Worm (Caenorhabditis elegans) whole organism, L1 larva: ENCODE measurements around the gene fsn-1.

Experiments used
- C16A3.4 ChIP-seq: fragments of 150-350 bp; optimal IDR thresholded peaks from 2 replicates; lab custom pipeline; 2014; ENCODE audit warnings: missing biosample characterization, missing genetic modification characterization
- F16B12.6 ChIP-seq: fragments of 150-350 bp; optimal IDR thresholded peaks from 2 replicates; lab custom pipeline; 2014; ENCODE audit warnings: missing biosample characterization, missing genetic modification characterization
- Y116A8C.19 ChIP-seq: sonication (generic microtip); optimal IDR thresholded peaks from 2 replicates; lab custom pipeline; 2016; ENCODE audit warnings: missing compliant biosample characterization, missing genetic modification characterization, borderline replicate concordance
- aha-1 ChIP-seq: fragments of 150-350 bp; optimal IDR thresholded peaks from 2 replicates; lab custom pipeline; 2014; ENCODE audit warnings: missing biosample characterization, missing genetic modification characterization
- alr-1 ChIP-seq: fragments of 200-800 bp; sonication (Bioruptor generic); optimal IDR thresholded peaks from 2 replicates; lab custom pipeline; 2018; ENCODE audit warnings: borderline replicate concordance, mild to moderate bottlenecking, missing genetic modification characterization, missing compliant biosample characterization
- ama-1 ChIP-seq: fragments of 150-350 bp; optimal IDR thresholded peaks from 2 replicates; lab custom pipeline; 2014
- blmp-1 ChIP-seq: fragments of 150-350 bp; optimal IDR thresholded peaks from 2 replicates; lab custom pipeline; 2014; ENCODE audit warnings: missing biosample characterization, missing genetic modification characterization
- ceh-63 ChIP-seq: fragments of 200-800 bp; sonication (Bioruptor generic); optimal IDR thresholded peaks from 2 replicates; lab custom pipeline; 2018; ENCODE audit warnings: mild to moderate bottlenecking, missing genetic modification characterization, missing compliant biosample characterization
- ceh-8 ChIP-seq: fragments of 200-800 bp; sonication (Bioruptor generic); optimal IDR thresholded peaks from 2 replicates; lab custom pipeline; 2018; ENCODE audit warnings: mild to moderate bottlenecking, missing genetic modification characterization, moderate library complexity, missing compliant biosample characterization
- ceh-82 ChIP-seq, 3 experiments: fragments of 150-350 bp in 1 of 3; sonication (generic microtip) in 2 of 3; optimal IDR thresholded peaks; 2 replicates each; lab custom pipeline; 2014 to 2017; ENCODE audit warnings: missing biosample characterization in 3 of 3, missing genetic modification characterization in 3 of 3
- ceh-88 ChIP-seq: fragments of 200-800 bp; sonication (Bioruptor generic); IDR thresholded peaks from 2 replicates; pipeline ENCODE4 v1.3.6; 2022; ENCODE audit warnings: missing genetic modification characterization, missing compliant biosample characterization
- ceh-90 ChIP-seq: sonication (generic microtip); optimal IDR thresholded peaks from 2 replicates; lab custom pipeline; 2016; ENCODE audit warnings: missing genetic modification characterization, missing compliant biosample characterization
- dpl-1 ChIP-seq, 3 experiments: fragments of 150-350 bp in 2 of 3; sonication (generic microtip) in 1 of 3; optimal IDR thresholded peaks; 2 replicates each; lab custom pipeline; 2014 to 2017; ENCODE audit warnings: missing biosample characterization in 3 of 3, missing genetic modification characterization in 3 of 3, missing genetic modification reagents in 3 of 3
- dsc-1 ChIP-seq: sonication (generic microtip); optimal IDR thresholded peaks from 2 replicates; lab custom pipeline; 2016; ENCODE audit warnings: mild to moderate bottlenecking, missing genetic modification characterization, missing compliant biosample characterization
- efl-3 ChIP-seq: fragments of 200-800 bp; sonication (Bioruptor generic); optimal IDR thresholded peaks from 2 replicates; lab custom pipeline; 2018; ENCODE audit warnings: mild to moderate bottlenecking, missing genetic modification characterization, missing compliant biosample characterization
- elt-2 ChIP-seq: sonication (generic microtip); optimal IDR thresholded peaks from 2 replicates; lab custom pipeline; 2016; ENCODE audit warnings: missing genetic modification characterization, mild to moderate bottlenecking, inconsistent platforms, missing compliant biosample characterization, missing genetic modification reagents
- fkh-4 ChIP-seq: sonication (generic microtip); optimal IDR thresholded peaks from 2 replicates; lab custom pipeline; 2016; ENCODE audit warnings: missing compliant biosample characterization, missing genetic modification characterization, borderline replicate concordance
- fkh-8 ChIP-seq: sonication (generic microtip); optimal IDR thresholded peaks from 2 replicates; lab custom pipeline; 2016; ENCODE audit warnings: mild to moderate bottlenecking, missing genetic modification characterization, missing compliant biosample characterization
- grh-1 ChIP-seq: fragments of 200-800 bp; sonication (Bioruptor generic); IDR thresholded peaks from 2 replicates; pipeline ENCODE4 v1.3.6; 2022; ENCODE audit warnings: missing genetic modification reagents, missing genetic modification characterization, missing compliant biosample characterization
- hlh-17 ChIP-seq: fragments of 200-800 bp; sonication (Bioruptor generic); optimal IDR thresholded peaks from 2 replicates; lab custom pipeline; 2018; ENCODE audit warnings: missing genetic modification characterization, mild to moderate bottlenecking, missing compliant biosample characterization, moderate library complexity, borderline replicate concordance
- isw-1 ChIP-seq: fragments of 200-800 bp; sonication (Bioruptor generic); IDR thresholded peaks from 2 replicates; pipeline ENCODE4 v1.3.6; 2022; ENCODE audit warnings: missing genetic modification characterization, missing compliant biosample characterization
- lin-14 ChIP-seq: fragments of 200-800 bp; sonication (Bioruptor generic); optimal IDR thresholded peaks from 2 replicates; lab custom pipeline; 2018; ENCODE audit warnings: mild to moderate bottlenecking, missing genetic modification characterization, moderate library complexity, missing compliant biosample characterization
- lin-35 ChIP-seq, 2 experiments: fragments of 150-350 bp; optimal IDR thresholded peaks; 2 replicates each; lab custom pipeline; 2014; ENCODE audit warnings: missing biosample characterization in 2 of 2, missing genetic modification characterization in 2 of 2, missing genetic modification reagents in 2 of 2
- lir-3 ChIP-seq: sonication (generic microtip); optimal IDR thresholded peaks from 2 replicates; lab custom pipeline; 2016; ENCODE audit warnings: mild to moderate bottlenecking, missing genetic modification characterization, moderate library complexity, missing compliant biosample characterization; ENCODE audit not compliant: poor library complexity
- mab-9 ChIP-seq: fragments of 200-800 bp; sonication (Bioruptor generic); IDR thresholded peaks from 2 replicates; pipeline ENCODE4 v1.3.6; 2022; ENCODE audit warnings: missing genetic modification reagents, missing genetic modification characterization, missing compliant biosample characterization
- mdl-1 ChIP-seq, 2 experiments: fragments of 150-350 bp; optimal IDR thresholded peaks; 2 replicates each; lab custom pipeline; 2014 to 2017; ENCODE audit warnings: missing biosample characterization in 2 of 2, missing genetic modification characterization in 2 of 2, inconsistent platforms in 1 of 2
- nhr-11 ChIP-seq: fragments of 150-350 bp; optimal IDR thresholded peaks from 2 replicates; lab custom pipeline; 2014; ENCODE audit warnings: missing biosample characterization, missing genetic modification characterization
- nhr-12 ChIP-seq: sonication (generic microtip); optimal IDR thresholded peaks from 2 replicates; lab custom pipeline; 2017; ENCODE audit warnings: missing biosample characterization, missing genetic modification characterization
- nhr-19 ChIP-seq: fragments of 200-800 bp; sonication (Bioruptor generic); conservative IDR thresholded peaks from 2 replicates; pipeline ENCODE4 v1.3.6; 2022; ENCODE audit warnings: missing genetic modification characterization, missing compliant biosample characterization
- nhr-237 ChIP-seq: fragments of 150-350 bp; optimal IDR thresholded peaks from 2 replicates; lab custom pipeline; 2014; ENCODE audit warnings: missing biosample characterization, missing genetic modification characterization
- nhr-47 ChIP-seq: sonication (generic microtip); optimal IDR thresholded peaks from 2 replicates; lab custom pipeline; 2016; ENCODE audit warnings: mild to moderate bottlenecking, missing genetic modification characterization, moderate library complexity, missing compliant biosample characterization
- nhr-77 ChIP-seq: fragments of 150-350 bp; optimal IDR thresholded peaks from 2 replicates; lab custom pipeline; 2014; ENCODE audit warnings: missing biosample characterization, missing genetic modification characterization
- nhr-84 ChIP-seq: sonication (generic microtip); optimal IDR thresholded peaks from 2 replicates; lab custom pipeline; 2017; ENCODE audit warnings: missing biosample characterization, missing genetic modification characterization
- nhr-85 ChIP-seq: sonication (generic microtip); peaks from one replicate; lab custom pipeline; 2016; ENCODE audit warnings: missing genetic modification characterization, inconsistent platforms, missing compliant biosample characterization
- nhr-90 ChIP-seq: sonication (generic microtip); optimal IDR thresholded peaks from 2 replicates; lab custom pipeline; 2016; ENCODE audit warnings: mild to moderate bottlenecking, missing genetic modification characterization, missing compliant biosample characterization; ENCODE audit not compliant: poor library complexity
- pag-3 ChIP-seq: sonication (generic microtip); optimal IDR thresholded peaks from 2 replicates; lab custom pipeline; 2017; ENCODE audit warnings: missing genetic modification characterization, mild to moderate bottlenecking, missing compliant biosample characterization, antibody characterized with exemption, borderline replicate concordance; ENCODE audit not compliant: insufficient read depth
- pax-3 ChIP-seq: fragments of 200-800 bp; sonication (Bioruptor generic); optimal IDR thresholded peaks from 2 replicates; lab custom pipeline; 2018; ENCODE audit warnings: mild to moderate bottlenecking, missing genetic modification characterization, moderate library complexity, missing compliant biosample characterization
- rnt-1 ChIP-seq: sonication (generic microtip); optimal IDR thresholded peaks from 2 replicates; lab custom pipeline; 2016; ENCODE audit warnings: mild to moderate bottlenecking, missing genetic modification characterization, moderate library complexity, missing compliant biosample characterization
- skn-1 ChIP-seq: fragments of 150-350 bp; optimal IDR thresholded peaks from 2 replicates; lab custom pipeline; 2014; ENCODE audit warnings: missing biosample characterization, missing genetic modification characterization
- snpc-4 ChIP-seq: fragments of 150-350 bp; optimal IDR thresholded peaks from 2 replicates; lab custom pipeline; 2014; ENCODE audit warnings: missing biosample characterization, missing genetic modification characterization
- sox-4 ChIP-seq: sonication (generic microtip); optimal IDR thresholded peaks from 2 replicates; lab custom pipeline; 2016; ENCODE audit warnings: missing genetic modification characterization, missing compliant biosample characterization
- sptf-1 ChIP-seq: fragments of 150-350 bp; optimal IDR thresholded peaks from 2 replicates; lab custom pipeline; 2014; ENCODE audit warnings: missing biosample characterization, missing genetic modification characterization
- sup-37 ChIP-seq: fragments of 200-800 bp; sonication (Bioruptor generic); optimal IDR thresholded peaks from 2 replicates; lab custom pipeline; 2018; ENCODE audit warnings: mild to moderate bottlenecking, missing genetic modification characterization, missing compliant biosample characterization
- swsn-7 ChIP-seq: sonication (generic microtip); optimal IDR thresholded peaks from 2 replicates; lab custom pipeline; 2016; ENCODE audit warnings: missing genetic modification characterization, missing compliant biosample characterization
- tlp-1 ChIP-seq: fragments of 150-350 bp; optimal IDR thresholded peaks from 2 replicates; lab custom pipeline; 2014; ENCODE audit warnings: missing biosample characterization, missing genetic modification characterization
- unc-98 ChIP-seq: fragments of 200-800 bp; sonication (Bioruptor generic); IDR thresholded peaks from 2 replicates; pipeline ENCODE4 v1.3.6; 2022; ENCODE audit warnings: missing genetic modification characterization, missing compliant biosample characterization
- zag-1 ChIP-seq: fragments of 150-350 bp; optimal IDR thresholded peaks from 2 replicates; lab custom pipeline; 2014; ENCODE audit warnings: missing biosample characterization, missing genetic modification characterization
- zip-4 ChIP-seq: fragments of 200-800 bp; sonication (Bioruptor generic); optimal IDR thresholded peaks from 2 replicates; lab custom pipeline; 2018; ENCODE audit warnings: mild to moderate bottlenecking, missing genetic modification characterization, moderate library complexity, missing compliant biosample characterization

Gene fsn-1

ce11 chrIII:4912317-4912716 lies 24.8 kb upstream of the fsn-1 start, which contains the start of the genes F26F4.9 and cee-1 (continued):
- TF ChIP-seq ceh-8 (no peak), sox-4 (tag; lab: Kevin White, UChicago) (peak; percentile 87), ceh-90 (tag; lab: Kevin White, UChicago) (peak; percentile 90), dsc-1 (peak; percentile 84), snpc-4 (tag; lab: Kevin White, UChicago) (no peak), alr-1 (tag; lab: Kevin White, UChicago) (no peak), rnt-1 (tag; lab: Kevin White, UChicago) (peak; percentile 96), mdl-1 (tag; optimal IDR thresholded peaks at IDR 0.05; lab: Kevin White, UChicago) (no peak), grh-1 (GFP tag; lab: Robert Waterston, UW) (no peak), nhr-47 (tag; lab: Kevin White, UChicago) (peak; percentile 82), nhr-19 (GFP tag; lab: Robert Waterston, UW) (peak; percentile 66), elt-2 (peak; percentile 44), F16B12.6 (tag; lab: Kevin White, UChicago) (peak; percentile 40), efl-3 (GFP tag; lab: Kevin White, UChicago) (no peak), skn-1 (tag; lab: Kevin White, UChicago) (peak; percentile 22), pag-3 (no peak), ama-1 (lab: Kevin White, UChicago) (no peak), dpl-1 (GFP tag; optimal IDR thresholded peaks at IDR 0.05; lab: Kevin White, UChicago) (peak; percentile 61 to 76 (median 68)), zip-4 (GFP tag; lab: Kevin White, UChicago) (peak; percentile 8), hlh-17 (GFP tag; lab: Kevin White, UChicago) (no peak), fkh-4 (peak; percentile 91), lin-35 (GFP tag; optimal IDR thresholded peaks at IDR 0.05; lab: Kevin White, UChicago) (peak; percentile 67 to 75), mab-9 (GFP tag; lab: Robert Waterston, UW) (no peak; the same call in 1 of the 2 replicates), unc-98 (GFP tag; lab: Robert Waterston, UW) (no peak), nhr-85 (tag; lab: Kevin White, UChicago) (peak; percentile 82), blmp-1 (peak; percentile 40), sup-37 (GFP tag; lab: Kevin White, UChicago) (no peak), ceh-88 (GFP tag; lab: Robert Waterston, UW) (no peak), fkh-8 (tag; lab: Kevin White, UChicago) (peak; percentile 70), nhr-90 (tag; lab: Kevin White, UChicago) (peak; percentile 84), C16A3.4 (tag; lab: Kevin White, UChicago) (peak; percentile 35), nhr-11 (tag; lab: Kevin White, UChicago) (no peak), nhr-77 (tag; lab: Kevin White, UChicago) (no peak), nhr-237 (tag; lab: Kevin White, UChicago) (no peak), zag-1 (tag; lab: Kevin White, UChicago) (no peak), tlp-1 (tag; lab: Kevin White, UChicago) (no peak), nhr-12 (tag; lab: Kevin White, UChicago) (no peak), nhr-84 (tag; lab: Kevin White, UChicago) (no peak), lin-14 (peak; percentile 71), aha-1 (tag; lab: Kevin White, UChicago) (no peak), ceh-82 (tag; optimal IDR thresholded peaks at IDR 0.05; lab: Kevin White, UChicago) (peak in 2 of 3 experiments; percentile 19 to 47), pax-3 (tag; lab: Kevin White, UChicago) (peak; percentile 76), Y116A8C.19 (tag; lab: Kevin White, UChicago) (peak; percentile 73), isw-1 (GFP tag; lab: Robert Waterston, UW) (peak; percentile 35), ceh-63 (GFP tag; lab: Kevin White, UChicago) (no peak), lir-3 (tag; lab: Kevin White, UChicago) (peak; percentile 93), swsn-7 (tag; lab: Kevin White, UChicago) (peak; percentile 70), sptf-1 (no peak)
- TF ChIP-seq, all 84 proteins: peak for 41
